Worm (Caenorhabditis elegans) whole organism, L4/young adult: ENCODE results near the gene T22F3.7.

Experiments
- W03F9.2 ChIP-seq: fragments of 150-350 bp; optimal IDR thresholded peaks from 2 replicates; lab custom pipeline; 2014; ENCODE audit warnings: missing biosample characterization, missing genetic modification characterization
- him-1 ChIP-seq: sonication (generic microtip); optimal IDR thresholded peaks from 2 replicates; lab custom pipeline; 2016; ENCODE audit warnings: missing genotype, missing genetic modification reagents, missing genetic modification characterization, missing compliant biosample characterization

- TF ChIP-seq him-1 (tag; lab: Kevin White, UChicago) (no peak), W03F9.2 (tag; lab: Kevin White, UChicago) (no peak)
Observed at ce11 chrV:3581643-3582042, 18.8 kb downstream of the T22F3.7 start.
